Fruit fly (Drosophila melanogaster) whole organism, embryonic: ENCODE measurements around the gene CG33969.

ENCODE experiments used
- CG10366 ChIP-seq: fragments of 200-800 bp; sonication (Bioruptor generic); IDR thresholded peaks from 2 replicates; pipeline ENCODE4 v1.3.6; 2022; ENCODE audit warnings: missing biosample characterization, missing genetic modification characterization
- CG11398 ChIP-seq: fragments of 200-800 bp; sonication (Bioruptor generic); optimal IDR thresholded peaks from 2 replicates; lab custom pipeline; 2016; ENCODE audit warnings: missing biosample characterization, missing genetic modification characterization
- CG11723 ChIP-seq: fragments of 200-800 bp; sonication (Bioruptor generic); optimal IDR thresholded peaks from 2 replicates; lab custom pipeline; 2017; ENCODE audit warnings: missing biosample characterization, mild to moderate bottlenecking, missing genetic modification characterization
- CG12219 ChIP-seq: fragments of 200-800 bp; sonication (Bioruptor generic); optimal IDR thresholded peaks from 3 replicates; lab custom pipeline; 2018; ENCODE audit warnings: missing biosample characterization, mild to moderate bottlenecking, missing genetic modification characterization
- CG12659 ChIP-seq: fragments of 200-800 bp; sonication (Bioruptor generic); optimal IDR thresholded peaks from 3 replicates; lab custom pipeline; 2017; ENCODE audit warnings: mild to moderate bottlenecking, missing biosample characterization, missing genetic modification reagents, missing genetic modification characterization
- CG12942 ChIP-seq: fragments of 200-800 bp; sonication (Bioruptor generic); optimal IDR thresholded peaks from 3 replicates; lab custom pipeline; 2016; ENCODE audit warnings: missing biosample characterization, missing genetic modification characterization
- CG13296 ChIP-seq: fragments of 200-800 bp; sonication (Bioruptor generic); optimal IDR thresholded peaks from 3 replicates; lab custom pipeline; 2018; ENCODE audit warnings: missing biosample characterization, mild to moderate bottlenecking, missing genetic modification characterization
- CG13424 ChIP-seq: fragments of 200-800 bp; sonication (Bioruptor generic); optimal IDR thresholded peaks from 2 replicates; lab custom pipeline; 2019; ENCODE audit warnings: missing biosample characterization, mild to moderate bottlenecking, missing genetic modification characterization, moderate library complexity
- CG16813 ChIP-seq: fragments of 200-800 bp; sonication (Bioruptor generic); IDR thresholded peaks from 3 replicates; pipeline ENCODE4 v1.3.6; 2022; ENCODE audit warnings: missing biosample characterization, missing genetic modification characterization; ENCODE audit not compliant: partially characterized antibody
- CG18476 ChIP-seq: fragments of 200-800 bp; sonication (Bioruptor generic); optimal IDR thresholded peaks from 2 replicates; lab custom pipeline; 2016; ENCODE audit warnings: missing biosample characterization, mild to moderate bottlenecking, missing genetic modification characterization
- CG2875 ChIP-seq: fragments of 200-800 bp; sonication (Bioruptor generic); optimal IDR thresholded peaks from 2 replicates; lab custom pipeline; 2017; ENCODE audit warnings: missing biosample characterization, mild to moderate bottlenecking, missing genetic modification characterization, missing genetic modification reagents
- CG30431 ChIP-seq: fragments of 200-800 bp; sonication (Bioruptor generic); optimal IDR thresholded peaks from 2 replicates; lab custom pipeline; 2017; ENCODE audit warnings: missing biosample characterization, missing genetic modification characterization
- CG33213 ChIP-seq: fragments of 200-800 bp; sonication (Bioruptor generic); optimal IDR thresholded peaks from 3 replicates; lab custom pipeline; 2016; ENCODE audit warnings: missing biosample characterization, missing genetic modification characterization
- CG4328 ChIP-seq: fragments of 200-800 bp; sonication (Bioruptor generic); optimal IDR thresholded peaks from 3 replicates; lab custom pipeline; 2017; ENCODE audit warnings: missing biosample characterization, missing genetic modification reagents, missing genetic modification characterization
- CG4707 ChIP-seq: fragments of 200-800 bp; sonication (Bioruptor generic); optimal IDR thresholded peaks from 2 replicates; lab custom pipeline; 2018; ENCODE audit warnings: missing biosample characterization, mild to moderate bottlenecking, missing genetic modification characterization, moderate library complexity
- CG4854 ChIP-seq: fragments of 200-800 bp; sonication (Bioruptor generic); optimal IDR thresholded peaks from 2 replicates; lab custom pipeline; 2016; ENCODE audit warnings: missing biosample characterization, missing genetic modification characterization, inconsistent platforms
- CG5953 ChIP-seq: fragments of 200-800 bp; sonication (Bioruptor generic); IDR thresholded peaks from 2 replicates; pipeline ENCODE4 v1.3.6; 2022; ENCODE audit warnings: missing biosample characterization, missing genetic modification characterization
- CG6175 ChIP-seq: fragments of 200-800 bp; sonication (Bioruptor generic); IDR thresholded peaks from 3 replicates; pipeline ENCODE4 v1.3.6; 2022; ENCODE audit warnings: missing biosample characterization, missing genetic modification characterization
- CG9215 ChIP-seq: fragments of 200-800 bp; sonication (Bioruptor generic); IDR thresholded peaks from 2 replicates; pipeline ENCODE4 v1.3.6; 2022; ENCODE audit warnings: missing biosample characterization, missing genetic modification characterization
- CG9437 ChIP-seq: fragments of 200-800 bp; sonication (Bioruptor generic); optimal IDR thresholded peaks from 2 replicates; lab custom pipeline; 2018; ENCODE audit warnings: missing biosample characterization, mild to moderate bottlenecking, missing genetic modification characterization
- CG9932 ChIP-seq: fragments of 200-800 bp; sonication (Bioruptor generic); IDR thresholded peaks from 2 replicates; pipeline ENCODE4 v1.3.6; 2022; ENCODE audit warnings: missing biosample characterization, missing genetic modification characterization
- E2f2 ChIP-seq: fragments of 200-800 bp; sonication (Bioruptor generic); IDR thresholded peaks from 2 replicates; pipeline ENCODE4 v1.3.6; 2022; ENCODE audit warnings: missing biosample characterization, missing genetic modification characterization
- Hmx ChIP-seq: fragments of 200-800 bp; sonication (Bioruptor generic); optimal IDR thresholded peaks from 2 replicates; lab custom pipeline; 2016; ENCODE audit warnings: missing biosample characterization, missing genetic modification characterization
- Hr39 ChIP-seq: fragments of >200 bp; optimal IDR thresholded peaks from 2 replicates; lab custom pipeline; 2017
- Lpt ChIP-seq: fragments of >200 bp; optimal IDR thresholded peaks from 2 replicates; lab custom pipeline; 2018; ENCODE audit warnings: missing biosample characterization, missing genetic modification characterization
- Meics ChIP-seq: fragments of 200-800 bp; sonication (Bioruptor generic); optimal IDR thresholded peaks from 2 replicates; lab custom pipeline; 2017; ENCODE audit warnings: missing biosample characterization, mild to moderate bottlenecking, missing genetic modification characterization
- Poxn ChIP-seq: fragments of 200-800 bp; sonication (Bioruptor generic); IDR thresholded peaks from 2 replicates; pipeline ENCODE4 v1.3.6; 2022; ENCODE audit warnings: missing biosample characterization, missing genetic modification characterization
- Trl ChIP-seq, 3 experiments: fragments of >200 bp in 2 of 3; fragments of 200-800 bp in 1 of 3; sonication (Bioruptor generic) in 1 of 3; optimal IDR thresholded peaks; 2 replicates in 1 of 3; 3 replicates in 2 of 3; lab custom pipeline; 2016 to 2017; ENCODE audit warnings: missing biosample characterization in 1 of 3, missing genetic modification characterization in 1 of 3
- ab ChIP-seq: fragments of 200-800 bp; sonication (Bioruptor generic); optimal IDR thresholded peaks from 2 replicates; lab custom pipeline; 2016; ENCODE audit warnings: missing biosample characterization, missing genetic modification characterization
- btn ChIP-seq: fragments of 200-800 bp; sonication (Bioruptor generic); optimal IDR thresholded peaks from 2 replicates; lab custom pipeline; 2016; ENCODE audit warnings: missing biosample characterization, missing genetic modification characterization
- cad ChIP-seq: fragments of >200 bp; optimal IDR thresholded peaks from 2 replicates; lab custom pipeline; 2017; ENCODE audit warnings: missing biosample characterization, missing genetic modification characterization
- cato ChIP-seq: fragments of 200-800 bp; sonication (Bioruptor generic); optimal IDR thresholded peaks from 2 replicates; lab custom pipeline; 2016; ENCODE audit warnings: missing biosample characterization, missing genetic modification characterization, borderline replicate concordance
- crol ChIP-seq: fragments of 200-800 bp; sonication (Bioruptor generic); IDR thresholded peaks from 2 replicates; pipeline ENCODE4 v1.3.6; 2022; ENCODE audit warnings: missing biosample characterization, missing genetic modification characterization
- dimm ChIP-seq: fragments of 200-800 bp; sonication (Bioruptor generic); IDR thresholded peaks from 2 replicates; pipeline ENCODE4 v1.3.6; 2022; ENCODE audit warnings: missing biosample characterization, missing genetic modification characterization
- dpn ChIP-seq, 2 experiments: fragments of 200-800 bp; sonication (Bioruptor generic); optimal IDR thresholded peaks; 3 replicates each; lab custom pipeline; 2016; ENCODE audit warnings: missing biosample characterization in 2 of 2, missing genetic modification characterization in 2 of 2
- esg ChIP-seq: fragments of 200-800 bp; sonication (Bioruptor generic); conservative IDR thresholded peaks from 2 replicates; pipeline ENCODE4 v1.3.6; 2022; ENCODE audit warnings: missing biosample characterization, missing genetic modification characterization
- gcm ChIP-seq: fragments of 200-800 bp; sonication (Bioruptor generic); optimal IDR thresholded peaks from 2 replicates; lab custom pipeline; 2019; ENCODE audit warnings: missing biosample characterization, mild to moderate bottlenecking, missing genetic modification characterization, moderate library complexity
- gcm2 ChIP-seq: fragments of 200-800 bp; sonication (Bioruptor generic); optimal IDR thresholded peaks from 2 replicates; lab custom pipeline; 2016; ENCODE audit warnings: missing biosample characterization, missing genetic modification characterization
- jigr1 ChIP-seq: fragments of 200-800 bp; sonication (Bioruptor generic); IDR thresholded peaks from 3 replicates; pipeline ENCODE4 v1.3.6; 2022; ENCODE audit warnings: missing biosample characterization, missing genetic modification characterization
- kah ChIP-seq: fragments of 200-800 bp; sonication (Bioruptor generic); optimal IDR thresholded peaks from 2 replicates; lab custom pipeline; 2018; ENCODE audit warnings: missing biosample characterization, mild to moderate bottlenecking, missing genetic modification characterization
- ken ChIP-seq: fragments of 200-800 bp; sonication (Bioruptor generic); IDR thresholded peaks from 3 replicates; pipeline ENCODE4 v1.3.6; 2022; ENCODE audit warnings: missing biosample characterization, missing genetic modification characterization
- knrl ChIP-seq: fragments of 200-800 bp; sonication (Bioruptor generic); IDR thresholded peaks from 3 replicates; pipeline ENCODE4 v1.3.6; 2022; ENCODE audit warnings: missing biosample characterization, missing genetic modification characterization; ENCODE audit not compliant: partially characterized antibody
- mam ChIP-seq: fragments of 200-800 bp; sonication (Bioruptor generic); optimal IDR thresholded peaks from 3 replicates; lab custom pipeline; 2016; ENCODE audit warnings: missing biosample characterization, missing genetic modification characterization
- pan ChIP-seq, 4 experiments: fragments of >200 bp in 3 of 4; fragments of 200-800 bp in 1 of 4; sonication (Bioruptor generic) in 1 of 4; optimal IDR thresholded peaks in 3 of 4; IDR thresholded peaks in 1 of 4; 2 replicates each; pipeline versions ENCODE4 v1.3.6 to Lab custom; 2017 to 2022; ENCODE audit warnings: missing biosample characterization in 2 of 4, missing genetic modification characterization in 2 of 4, mixed read lengths in 1 of 4
- sisA ChIP-seq: fragments of 200-800 bp; sonication (Bioruptor generic); IDR thresholded peaks from 2 replicates; pipeline ENCODE4 v1.3.6; 2022; ENCODE audit warnings: missing biosample characterization, missing genetic modification characterization
- stc ChIP-seq: fragments of 200-800 bp; sonication (Bioruptor generic); IDR thresholded peaks from 2 replicates; pipeline ENCODE4 v1.3.6; 2022; ENCODE audit warnings: missing biosample characterization, missing genetic modification characterization
- tgo ChIP-seq: fragments of 200-800 bp; sonication (Bioruptor generic); IDR thresholded peaks from 3 replicates; pipeline ENCODE4 v1.3.6; 2022; ENCODE audit warnings: missing biosample characterization, missing genetic modification characterization
- tup ChIP-seq: fragments of 200-800 bp; sonication (Bioruptor generic); optimal IDR thresholded peaks from 2 replicates; lab custom pipeline; 2016; ENCODE audit warnings: missing biosample characterization, mild to moderate bottlenecking, missing genetic modification characterization, moderate library complexity

The CG33969 gene

dm6 chr3L:20398243-20399222, 5.2 kb upstream of the CG33969 start (continued):
- TF ChIP-seq ab (GFP tag; lab: Kevin White, UChicago) = peak; percentile 62
- TF ChIP-seq ken (GFP tag; lab: Robert Waterston, UW) = peak; percentile 59; the same call in 2 of the 3 replicates
- no peak for TF ChIP-seq Lpt
- TF ChIP-seq cad (GFP tag; lab: Kevin White, UChicago) = no peak
- peak; percentile 69 for TF ChIP-seq CG30431 (GFP tag; lab: Kevin White, UChicago)
- TF ChIP-seq CG6175 = no peak
- peak; percentile 77 for TF ChIP-seq mam
- peak; percentile 80 for TF ChIP-seq CG9932 (GFP tag; lab: Robert Waterston, UW)
- TF ChIP-seq gcm2 (GFP tag; lab: Kevin White, UChicago) = peak; percentile 83
- TF ChIP-seq CG18476 (GFP tag; lab: Kevin White, UChicago) = peak; percentile 74
- peak; percentile 47 for TF ChIP-seq CG33213 (GFP tag; lab: Kevin White, UChicago)
- TF ChIP-seq CG13296 (GFP tag; lab: Kevin White, UChicago) = peak; percentile 86
- TF ChIP-seq sisA = peak; percentile 83
- peak; percentile 79 for TF ChIP-seq CG12942 (GFP tag; lab: Kevin White, UChicago)
- TF ChIP-seq CG4707 (GFP tag; lab: Kevin White, UChicago) = peak; percentile 54
- TF ChIP-seq CG5953 (GFP tag; lab: Robert Waterston, UW) = no peak; the same call in 1 of the 2 replicates
- TF ChIP-seq pan (optimal IDR thresholded peaks at IDR 0.05; lab: Kevin White, UChicago) = no peak
- TF ChIP-seq pan (GFP tag; optimal IDR thresholded peaks at IDR 0.05 in 1 of 2, IDR thresholded peaks at IDR 0.05 in 1 of 2) = peak in 1 of 2 experiments; percentile 73
- TF ChIP-seq kah (GFP tag; lab: Kevin White, UChicago) = peak; percentile 93
- TF ChIP-seq Meics (GFP tag; lab: Kevin White, UChicago) = peak; percentile 82
- peak; percentile 51 to 67 for TF ChIP-seq Trl (optimal IDR thresholded peaks at IDR 0.05; lab: Kevin White, UChicago)
- TF ChIP-seq Trl (GFP tag; optimal IDR thresholded peaks at IDR 0.05; lab: Kevin White, UChicago) = peak; percentile 65
- TF ChIP-seq CG2875 (GFP tag; lab: Kevin White, UChicago) = peak; percentile 80
- TF ChIP-seq knrl (GFP tag; lab: Robert Waterston, UW) = no peak
- no peak for TF ChIP-seq CG16813 (GFP tag; lab: Robert Waterston, UW)
- TF ChIP-seq tup (GFP tag; lab: Kevin White, UChicago) = peak; percentile 32
- TF ChIP-seq E2f2 (GFP tag; lab: Robert Waterston, UW) = peak; percentile 50; the same call in 1 of the 2 replicates
- peak; percentile 23 for TF ChIP-seq CG11398 (GFP tag; lab: Kevin White, UChicago)
- TF ChIP-seq jigr1 (GFP tag; lab: Robert Waterston, UW) = peak; percentile 48; the same call in 1 of the 3 replicates
- TF ChIP-seq CG12659 (GFP tag; lab: Kevin White, UChicago) = peak; percentile 90
- TF ChIP-seq stc (GFP tag; lab: Robert Waterston, UW) = peak; percentile 74
- peak; percentile 78 for TF ChIP-seq esg (GFP tag; lab: Robert Waterston, UW)
- TF ChIP-seq Poxn (GFP tag; lab: Robert Waterston, UW) = no peak
- peak; percentile 91 for TF ChIP-seq CG13424 (tag; lab: Kevin White, UChicago)
- TF ChIP-seq CG9215 (GFP tag; lab: Robert Waterston, UW) = peak; percentile 67
- TF ChIP-seq gcm (GFP tag; lab: Kevin White, UChicago) = peak; percentile 84
- TF ChIP-seq dpn (GFP tag; optimal IDR thresholded peaks at IDR 0.05; lab: Kevin White, UChicago) = peak; percentile 77 to 84
- TF ChIP-seq btn (GFP tag; lab: Kevin White, UChicago) = peak; percentile 18
- peak; percentile 85 for TF ChIP-seq CG12219 (GFP tag; lab: Kevin White, UChicago)
- peak; percentile 75 for TF ChIP-seq CG4854 (GFP tag; lab: Kevin White, UChicago)
- peak; percentile 64 for TF ChIP-seq cato (GFP tag; lab: Kevin White, UChicago)
- TF ChIP-seq Hr39 (lab: Kevin White, UChicago) = no peak
- TF ChIP-seq dimm (GFP tag; lab: Robert Waterston, UW) = no peak
- TF ChIP-seq CG10366 (GFP tag; lab: Robert Waterston, UW) = peak; percentile 67
- peak; percentile 79 for TF ChIP-seq tgo (GFP tag; lab: Robert Waterston, UW)
- TF ChIP-seq crol = no peak
- TF ChIP-seq CG9437 (GFP tag; lab: Kevin White, UChicago) = peak; percentile 86
- TF ChIP-seq CG4328 (GFP tag; lab: Kevin White, UChicago) = peak; percentile 67
- peak; percentile 82 for TF ChIP-seq CG11723 (GFP tag; lab: Kevin White, UChicago)
- peak; percentile 69 for TF ChIP-seq Hmx
